Worm (Caenorhabditis elegans) whole organism, mixed stage, embryonic: ENCODE measurements around the gene ZK809.1.
A peak's percentile ranks its signal among the peaks of the same experiment; 100 is the strongest.

Experiments
- bed-3 ChIP-seq: fragments of 200-800 bp; sonication (Bioruptor generic); optimal IDR thresholded peaks from 3 replicates; lab custom pipeline; 2018; ENCODE audit warnings: mild to moderate bottlenecking, missing genetic modification characterization, moderate library complexity, missing compliant biosample characterization
- blmp-1 ChIP-seq: fragments of 150-350 bp; optimal IDR thresholded peaks from 2 replicates; lab custom pipeline; 2014; ENCODE audit warnings: missing biosample characterization, missing genetic modification characterization
- ceh-39 ChIP-seq: fragments of 150-350 bp; optimal IDR thresholded peaks from 2 replicates; lab custom pipeline; 2014; ENCODE audit warnings: missing biosample characterization, missing genetic modification characterization
- ceh-43 ChIP-seq: fragments of 200-800 bp; sonication (Bioruptor generic); optimal IDR thresholded peaks from 2 replicates; lab custom pipeline; 2018; ENCODE audit warnings: mild to moderate bottlenecking, missing genetic modification characterization, moderate library complexity, missing compliant biosample characterization
- ceh-83 ChIP-seq: fragments of 200-800 bp; sonication (Bioruptor generic); optimal IDR thresholded peaks from 2 replicates; lab custom pipeline; 2018; ENCODE audit warnings: mild to moderate bottlenecking, missing genetic modification characterization, missing compliant biosample characterization
- cnd-1 ChIP-seq: fragments of 200-800 bp; sonication (Bioruptor generic); optimal IDR thresholded peaks from 2 replicates; lab custom pipeline; 2018; ENCODE audit warnings: mild to moderate bottlenecking, missing genetic modification characterization, missing compliant biosample characterization
- drap-1 ChIP-seq: fragments of 200-800 bp; sonication (Bioruptor generic); optimal IDR thresholded peaks from 3 replicates; lab custom pipeline; 2018; ENCODE audit warnings: mild to moderate bottlenecking, missing genetic modification characterization, missing compliant biosample characterization
- elt-1 ChIP-seq: sonication (generic microtip); optimal IDR thresholded peaks from 2 replicates; lab custom pipeline; 2017; ENCODE audit warnings: missing genetic modification characterization, mild to moderate bottlenecking, missing compliant biosample characterization, antibody characterized with exemption, moderate library complexity, borderline replicate concordance; ENCODE audit not compliant: insufficient read depth
- flh-1 ChIP-seq: fragments of 200-800 bp; sonication (Bioruptor generic); optimal IDR thresholded peaks from 2 replicates; lab custom pipeline; 2018; ENCODE audit warnings: mild to moderate bottlenecking, missing genetic modification characterization, moderate library complexity, missing compliant biosample characterization
- ham-2 ChIP-seq: fragments of 200-800 bp; sonication (Bioruptor generic); optimal IDR thresholded peaks from 2 replicates; lab custom pipeline; 2018; ENCODE audit warnings: mild to moderate bottlenecking, missing genetic modification characterization, missing compliant biosample characterization
- hlh-1 ChIP-seq: fragments of 150-350 bp; optimal IDR thresholded peaks from 2 replicates; lab custom pipeline; 2014; ENCODE audit warnings: missing biosample characterization, missing genetic modification reagents, missing genetic modification characterization
- lin-13 ChIP-seq: fragments of 150-350 bp; optimal IDR thresholded peaks from 2 replicates; lab custom pipeline; 2014; ENCODE audit warnings: missing biosample characterization, missing genetic modification characterization
- lin-32 ChIP-seq: fragments of 200-800 bp; sonication (Bioruptor generic); optimal IDR thresholded peaks from 2 replicates; lab custom pipeline; 2018; ENCODE audit warnings: mild to moderate bottlenecking, missing genetic modification characterization, missing compliant biosample characterization
- lsy-2 ChIP-seq: fragments of 150-350 bp; optimal IDR thresholded peaks from 2 replicates; lab custom pipeline; 2014; ENCODE audit warnings: missing biosample characterization, missing genetic modification characterization
- mep-1 ChIP-seq: fragments of 150-350 bp; optimal IDR thresholded peaks from 2 replicates; lab custom pipeline; 2017; ENCODE audit warnings: missing biosample characterization, missing genetic modification reagents, missing genetic modification characterization, inconsistent platforms
- mls-2 ChIP-seq: sonication (generic microtip); optimal IDR thresholded peaks from 2 replicates; lab custom pipeline; 2016; ENCODE audit warnings: mild to moderate bottlenecking, missing genetic modification characterization, moderate library complexity, missing compliant biosample characterization
- nhr-12 ChIP-seq: fragments of 150-350 bp; optimal IDR thresholded peaks from 2 replicates; lab custom pipeline; 2014; ENCODE audit warnings: missing biosample characterization, missing genetic modification characterization
- nhr-2 ChIP-seq: fragments of 150-350 bp; optimal IDR thresholded peaks from 2 replicates; lab custom pipeline; 2014; ENCODE audit warnings: missing biosample characterization, missing genetic modification characterization
- nhr-28 ChIP-seq: fragments of 150-350 bp; optimal IDR thresholded peaks from 2 replicates; lab custom pipeline; 2014; ENCODE audit warnings: missing biosample characterization, missing genetic modification characterization
- pha-4 ChIP-seq: fragments of 150-350 bp; optimal IDR thresholded peaks from 2 replicates; lab custom pipeline; 2018; ENCODE audit warnings: missing biosample characterization, missing genetic modification reagents, missing genetic modification characterization
- sem-2 ChIP-seq: fragments of 200-800 bp; sonication (Bioruptor generic); optimal IDR thresholded peaks from 2 replicates; lab custom pipeline; 2018; ENCODE audit warnings: mild to moderate bottlenecking, missing genetic modification characterization, missing compliant biosample characterization
- sptf-1 ChIP-seq: sonication (generic microtip); optimal IDR thresholded peaks from 2 replicates; lab custom pipeline; 2017; ENCODE audit warnings: mild to moderate bottlenecking, missing genetic modification characterization, moderate library complexity, missing compliant biosample characterization
- tbx-8 ChIP-seq: fragments of 200-800 bp; sonication (Bioruptor generic); optimal IDR thresholded peaks from 2 replicates; lab custom pipeline; 2018; ENCODE audit warnings: mild to moderate bottlenecking, missing genetic modification characterization, moderate library complexity, missing compliant biosample characterization
- unc-120 ChIP-seq: sonication (generic microtip); optimal IDR thresholded peaks from 2 replicates; lab custom pipeline; 2017; ENCODE audit warnings: missing genetic modification characterization, missing compliant biosample characterization; ENCODE audit not compliant: poor library complexity, severe bottlenecking
- unc-39 ChIP-seq: fragments of 150-350 bp; optimal IDR thresholded peaks from 2 replicates; lab custom pipeline; 2014; ENCODE audit warnings: missing biosample characterization, missing genetic modification characterization
- unc-62 ChIP-seq: fragments of 150-350 bp; optimal IDR thresholded peaks from 2 replicates; lab custom pipeline; 2014; ENCODE audit warnings: missing biosample characterization, missing genetic modification reagents, missing genetic modification characterization
- zip-8 ChIP-seq: fragments of 150-350 bp; optimal IDR thresholded peaks from 2 replicates; lab custom pipeline; 2014; ENCODE audit warnings: missing biosample characterization, missing genetic modification characterization
- ztf-11 ChIP-seq: fragments of 150-350 bp; optimal IDR thresholded peaks from 2 replicates; lab custom pipeline; 2014; ENCODE audit warnings: missing biosample characterization, missing genetic modification characterization

Gene ZK809.1

DNA sequence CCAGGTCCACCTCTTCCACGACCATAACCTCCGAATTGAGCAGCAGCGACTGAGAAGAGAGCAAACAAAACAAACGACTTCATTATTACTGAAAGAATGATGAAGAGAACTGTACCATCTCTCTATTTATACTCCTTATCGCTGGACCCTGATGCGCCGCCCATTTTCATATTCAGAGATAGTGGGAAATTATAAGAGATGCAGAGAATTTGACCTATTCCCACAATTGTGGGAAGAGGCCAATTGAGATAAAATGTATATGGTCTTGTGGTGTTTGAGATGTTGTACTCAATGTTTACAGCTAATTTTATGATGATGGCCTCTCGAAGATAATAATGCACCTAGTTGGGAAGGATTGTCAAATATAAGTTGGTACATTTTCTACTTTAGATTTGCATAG, 987 bp upstream of the ZK809.1 start, which contains the start of gene ttr-50:
TSS of gene ttr-50 (minus strand) at position 101 of the 400 bp plus-strand sequence.
- no peak for TF ChIP-seq ceh-43
- TF ChIP-seq flh-1 = no peak
- TF ChIP-seq elt-1 (tag; lab: Kevin White, UChicago) = no peak
- no peak for TF ChIP-seq ztf-11 (tag; lab: Kevin White, UChicago)
- no peak for TF ChIP-seq nhr-12 (tag; lab: Kevin White, UChicago)
- no peak for TF ChIP-seq lsy-2
- no peak for TF ChIP-seq mls-2 (tag; lab: Kevin White, UChicago)
- no peak for TF ChIP-seq hlh-1 (tag; lab: Kevin White, UChicago)
- TF ChIP-seq tbx-8 = no peak
- TF ChIP-seq unc-39 (tag; lab: Kevin White, UChicago) = no peak
- TF ChIP-seq mep-1 (tag; lab: Kevin White, UChicago) = no peak
- no peak for TF ChIP-seq bed-3 (GFP tag; lab: Kevin White, UChicago)
- no peak for TF ChIP-seq nhr-2 (tag; lab: Kevin White, UChicago)
- TF ChIP-seq blmp-1 = no peak
- TF ChIP-seq drap-1 = no peak
- no peak for TF ChIP-seq lin-13 (tag; lab: Kevin White, UChicago)
- TF ChIP-seq sem-2 (GFP tag; lab: Kevin White, UChicago) = no peak

- TF ChIP-seq sptf-1 = no peak
- no peak for TF ChIP-seq unc-62 (GFP tag; lab: Kevin White, UChicago)
- TF ChIP-seq ztf-11 (tag; lab: Kevin White, UChicago) = no peak
- TF ChIP-seq pha-4 (tag; lab: Kevin White, UChicago) = no peak
Measured at ce11 chrIV:11643829-11644228, 1.9 kb downstream of the ZK809.1 start, which contains the start of gene prx-2. prx-2 (plus strand) TSS chrIV:11644129.

DNA sequence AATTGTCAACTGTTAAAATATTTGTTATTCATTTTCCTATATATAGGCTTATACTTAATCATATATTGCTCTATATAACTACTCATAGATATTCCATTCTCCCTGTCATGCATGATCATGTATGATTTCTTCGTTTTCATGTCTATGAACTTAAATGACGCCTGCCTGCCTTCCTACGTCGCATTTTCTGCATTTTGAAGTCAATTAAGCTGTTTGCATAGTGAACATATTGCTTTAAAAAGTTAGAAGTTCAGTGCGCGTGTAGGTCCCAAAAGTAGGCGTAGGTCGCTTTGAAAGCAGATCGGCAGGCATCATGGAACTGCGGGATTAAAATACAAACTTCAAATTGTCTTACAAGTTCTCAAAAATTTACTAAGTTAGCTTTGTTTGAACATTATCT, 2.8 kb downstream of the ZK809.1 start:
- TF ChIP-seq ham-2 (GFP tag; lab: Kevin White, UChicago) (no peak), nhr-28 (no peak), ceh-83 (no peak), sem-2 (GFP tag; lab: Kevin White, UChicago) (no peak), sptf-1 (no peak), blmp-1 (no peak), elt-1 (tag; lab: Kevin White, UChicago) (no peak)
- TF ChIP-seq, all 35 proteins: peak for 0

DNA sequence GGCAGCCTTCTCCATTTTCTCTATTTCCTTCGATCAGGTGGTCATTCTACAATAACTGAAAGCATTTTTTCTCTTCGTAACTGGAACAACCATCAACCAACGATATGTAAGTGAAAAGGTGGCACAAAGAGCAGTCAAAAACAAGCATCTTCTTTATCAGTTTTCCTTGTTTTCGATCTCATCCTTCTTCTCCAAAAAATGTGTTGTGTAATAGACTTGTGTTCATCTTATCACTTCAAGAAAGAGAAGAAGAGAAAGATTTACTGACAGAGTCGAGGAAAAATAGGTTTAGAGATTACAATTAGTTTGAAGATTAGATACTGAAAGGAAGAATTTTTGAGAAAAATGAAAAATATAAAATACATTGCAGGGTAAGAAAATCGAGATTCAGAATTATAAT, 3.5 kb downstream of the ZK809.1 start:
- TF ChIP-seq mep-1 (tag; lab: Kevin White, UChicago) = no peak

ce11 chrIV:11646908-11647307, 5.0 kb downstream of the ZK809.1 start:
- no peak for TF ChIP-seq ceh-39 (tag; lab: Kevin White, UChicago)
- TF ChIP-seq unc-39 (tag; lab: Kevin White, UChicago) = no peak
- TF ChIP-seq drap-1 = no peak
- TF ChIP-seq hlh-1 (tag; lab: Kevin White, UChicago) = peak; percentile 17
- TF ChIP-seq unc-120 (tag; lab: Kevin White, UChicago) = no peak
- TF ChIP-seq cnd-1 (tag; lab: Kevin White, UChicago) = no peak
- no peak for TF ChIP-seq lin-13 (tag; lab: Kevin White, UChicago)

DNA sequence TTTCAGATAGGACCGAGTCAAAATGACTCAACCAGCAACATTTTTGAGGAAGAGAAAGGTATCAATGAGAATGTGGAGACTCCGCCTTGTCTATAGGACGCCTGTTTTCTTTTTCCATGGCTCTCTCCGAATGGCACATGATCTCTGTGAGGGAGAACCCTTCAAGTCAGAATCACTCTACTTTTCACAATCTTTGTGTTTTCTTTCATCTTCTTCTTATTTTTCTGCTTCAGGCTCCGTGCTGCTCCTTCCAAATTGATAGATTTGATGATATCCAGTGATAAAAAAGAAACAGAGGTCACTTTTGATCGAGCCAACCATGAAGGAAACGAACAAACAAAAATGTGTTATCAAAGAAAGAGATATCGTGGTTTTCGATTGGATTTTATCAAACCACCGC, 7.1 kb downstream of the ZK809.1 start, which contains the start of gene ZK809.8:
TSS of gene ZK809.8 (minus strand) at position 34 of the 400 bp plus-strand sequence.
- TF ChIP-seq lsy-2 = no peak
- TF ChIP-seq hlh-1 (tag; lab: Kevin White, UChicago) = peak; percentile 15
- no peak for TF ChIP-seq flh-1

DNA sequence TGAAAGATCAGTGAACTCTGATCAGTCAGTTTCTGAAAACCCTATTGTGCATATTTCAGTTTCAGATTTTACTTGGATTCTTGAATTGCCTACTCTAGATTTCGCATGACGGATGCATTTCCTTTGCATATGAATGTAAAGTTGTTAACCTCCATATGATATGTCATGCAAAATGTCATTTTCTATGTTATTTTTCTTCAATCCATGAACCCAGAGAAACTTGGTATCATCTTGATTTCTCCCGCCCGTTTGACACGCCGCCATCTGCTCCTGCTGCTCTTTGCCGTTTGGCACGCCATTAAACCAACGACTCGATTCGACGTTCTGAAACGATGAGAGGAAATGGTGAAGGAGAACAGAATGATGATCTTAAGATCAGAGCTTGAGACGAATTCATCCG, 8.4 kb downstream of the ZK809.1 start:
- TF ChIP-seq lin-32 (GFP tag; lab: Kevin White, UChicago) (no peak), ceh-39 (tag; lab: Kevin White, UChicago) (no peak), zip-8 (no peak), mep-1 (tag; lab: Kevin White, UChicago) (no peak), flh-1 (no peak), unc-120 (tag; lab: Kevin White, UChicago) (no peak), nhr-12 (tag; lab: Kevin White, UChicago) (no peak), sem-2 (GFP tag; lab: Kevin White, UChicago) (no peak), ztf-11 (tag; lab: Kevin White, UChicago) (no peak), ham-2 (GFP tag; lab: Kevin White, UChicago) (no peak)
